Fruit fly (Drosophila melanogaster) whole organism, embryonic: Measurements from ENCODE around the gene ago.

Experiments used
- ATbp ChIP-seq: fragments of 200-800 bp; sonication (Bioruptor generic); optimal IDR thresholded peaks from 2 replicates; lab custom pipeline; 2017; ENCODE audit warnings: missing biosample characterization, mild to moderate bottlenecking, missing genetic modification characterization, missing genetic modification reagents
- Atf-2 ChIP-seq: fragments of 200-800 bp; sonication (Bioruptor generic); optimal IDR thresholded peaks from 2 replicates; lab custom pipeline; 2016; ENCODE audit warnings: missing biosample characterization, missing genetic modification characterization
- BEAF-32 ChIP-seq: fragments of 200-800 bp; sonication (Bioruptor generic); optimal IDR thresholded peaks from 3 replicates; lab custom pipeline; 2017; ENCODE audit warnings: missing biosample characterization, missing genetic modification characterization, mild to moderate bottlenecking, moderate library complexity, missing genetic modification reagents
- Bgb ChIP-seq: fragments of 200-800 bp; sonication (Bioruptor generic); IDR thresholded peaks from 2 replicates; pipeline ENCODE4 v1.3.6; 2022; ENCODE audit warnings: missing biosample characterization, missing genetic modification characterization; ENCODE audit not compliant: partially characterized antibody
- CG10543 ChIP-seq: fragments of 200-800 bp; sonication (Bioruptor generic); optimal IDR thresholded peaks from 3 replicates; lab custom pipeline; 2017; ENCODE audit warnings: missing biosample characterization, mild to moderate bottlenecking, missing genetic modification characterization, moderate library complexity
- CG10565 ChIP-seq: fragments of 200-800 bp; sonication (Bioruptor generic); optimal IDR thresholded peaks from 3 replicates; lab custom pipeline; 2016; ENCODE audit warnings: missing biosample characterization, mild to moderate bottlenecking, missing genetic modification characterization
- CG10959 ChIP-seq: fragments of 200-800 bp; sonication (Bioruptor generic); IDR thresholded peaks from 2 replicates; pipeline ENCODE4 v1.3.6; 2022; ENCODE audit warnings: missing biosample characterization, missing genetic modification characterization
- CG11247 ChIP-seq: fragments of 200-800 bp; sonication (Bioruptor generic); IDR thresholded peaks from 2 replicates; pipeline ENCODE4 v1.3.6; 2022; ENCODE audit warnings: missing biosample characterization, missing genetic modification characterization
- CG12769 ChIP-seq: fragments of 200-800 bp; sonication (Bioruptor generic); optimal IDR thresholded peaks from 2 replicates; lab custom pipeline; 2019; ENCODE audit warnings: missing biosample characterization, mild to moderate bottlenecking, missing genetic modification characterization, moderate library complexity
- CG16813 ChIP-seq: fragments of 200-800 bp; sonication (Bioruptor generic); IDR thresholded peaks from 3 replicates; pipeline ENCODE4 v1.3.6; 2022; ENCODE audit warnings: missing biosample characterization, missing genetic modification characterization; ENCODE audit not compliant: partially characterized antibody
- CG17612 ChIP-seq: fragments of 200-800 bp; sonication (Bioruptor generic); IDR thresholded peaks from 2 replicates; pipeline ENCODE4 v1.3.6; 2022; ENCODE audit warnings: missing biosample characterization, missing genetic modification characterization
- CG30403 ChIP-seq: fragments of 200-800 bp; sonication (Bioruptor generic); optimal IDR thresholded peaks from 3 replicates; lab custom pipeline; 2016; ENCODE audit warnings: missing biosample characterization, missing genetic modification characterization
- CG3281 ChIP-seq: fragments of 200-800 bp; sonication (Bioruptor generic); optimal IDR thresholded peaks from 3 replicates; lab custom pipeline; 2017; ENCODE audit warnings: missing biosample characterization, mild to moderate bottlenecking, missing genetic modification characterization
- CG3995 ChIP-seq: fragments of 200-800 bp; sonication (Bioruptor generic); optimal IDR thresholded peaks from 3 replicates; lab custom pipeline; 2016; ENCODE audit warnings: missing biosample characterization, missing genetic modification characterization
- CG4328 ChIP-seq: fragments of 200-800 bp; sonication (Bioruptor generic); optimal IDR thresholded peaks from 3 replicates; lab custom pipeline; 2017; ENCODE audit warnings: missing biosample characterization, missing genetic modification reagents, missing genetic modification characterization
- CG4424 ChIP-seq: fragments of 200-800 bp; sonication (Bioruptor generic); optimal IDR thresholded peaks from 3 replicates; lab custom pipeline; 2016; ENCODE audit warnings: missing biosample characterization, missing genetic modification characterization
- CG5245 ChIP-seq: fragments of 200-800 bp; sonication (Bioruptor generic); optimal IDR thresholded peaks from 3 replicates; lab custom pipeline; 2016; ENCODE audit warnings: missing biosample characterization, missing genetic modification characterization
- CG6689 ChIP-seq: fragments of 200-800 bp; sonication (Bioruptor generic); IDR thresholded peaks from 2 replicates; pipeline ENCODE4 v1.3.6; 2022; ENCODE audit warnings: missing biosample characterization, missing genetic modification characterization
- CG7372 ChIP-seq: fragments of 200-800 bp; sonication (Bioruptor generic); IDR thresholded peaks from 2 replicates; pipeline ENCODE4 v1.3.6; 2022; ENCODE audit warnings: missing biosample characterization, missing genetic modification characterization
- CG9215 ChIP-seq: fragments of 200-800 bp; sonication (Bioruptor generic); IDR thresholded peaks from 2 replicates; pipeline ENCODE4 v1.3.6; 2022; ENCODE audit warnings: missing biosample characterization, missing genetic modification characterization
- CG9437 ChIP-seq: fragments of 200-800 bp; sonication (Bioruptor generic); optimal IDR thresholded peaks from 2 replicates; lab custom pipeline; 2018; ENCODE audit warnings: missing biosample characterization, mild to moderate bottlenecking, missing genetic modification characterization
- D19A ChIP-seq: fragments of 200-800 bp; optimal IDR thresholded peaks from 3 replicates; lab custom pipeline; 2019; ENCODE audit warnings: missing biosample characterization, mild to moderate bottlenecking, missing genetic modification characterization, moderate library complexity
- Drgx ChIP-seq: fragments of 200-800 bp; sonication (Bioruptor generic); IDR thresholded peaks from 2 replicates; pipeline ENCODE4 v1.3.6; 2022; ENCODE audit warnings: missing biosample characterization, missing genetic modification characterization
- E2f2 ChIP-seq: fragments of 200-800 bp; sonication (Bioruptor generic); IDR thresholded peaks from 2 replicates; pipeline ENCODE4 v1.3.6; 2022; ENCODE audit warnings: missing biosample characterization, missing genetic modification characterization
- Eip74EF ChIP-seq, 2 experiments: fragments of 200-800 bp in 1 of 2; fragments of >200 bp in 1 of 2; sonication (Bioruptor generic) in 1 of 2; optimal IDR thresholded peaks; 2 replicates each; lab custom pipeline; 2017 to 2019; ENCODE audit warnings: missing biosample characterization in 2 of 2, missing genetic modification characterization in 2 of 2, mild to moderate bottlenecking in 1 of 2, moderate library complexity in 1 of 2
- Ets65A ChIP-seq: fragments of 200-800 bp; sonication (Bioruptor generic); peaks from one replicate; lab custom pipeline; 2016; ENCODE audit warnings: missing biosample characterization, missing genetic modification characterization
- HmgZ ChIP-seq: fragments of 200-800 bp; sonication (Bioruptor generic); optimal IDR thresholded peaks from 2 replicates; lab custom pipeline; 2018; ENCODE audit warnings: missing biosample characterization, mild to moderate bottlenecking, missing genetic modification characterization
- Hr3 ChIP-seq: fragments of 200-800 bp; sonication (Bioruptor generic); optimal IDR thresholded peaks from 3 replicates; lab custom pipeline; 2016; ENCODE audit warnings: missing biosample characterization, missing genetic modification characterization
- Med ChIP-seq: fragments of 200-800 bp; sonication (Bioruptor generic); peaks from one replicate; lab custom pipeline; 2016; ENCODE audit warnings: missing biosample characterization, missing genetic modification characterization, mild to moderate bottlenecking, inconsistent platforms, moderate library complexity
- Pdp1 ChIP-seq, 2 experiments: fragments of 200-800 bp; sonication (Bioruptor generic); optimal IDR thresholded peaks; 3 replicates each; lab custom pipeline; 2016; ENCODE audit warnings: missing biosample characterization in 2 of 2, missing genetic modification characterization in 2 of 2, mild to moderate bottlenecking in 1 of 2, moderate library complexity in 1 of 2
- Rx ChIP-seq: fragments of 200-800 bp; sonication (Bioruptor generic); IDR thresholded peaks from 2 replicates; pipeline ENCODE4 v1.3.6; 2022; ENCODE audit warnings: missing biosample characterization, missing genetic modification characterization
- TFAM ChIP-seq: fragments of 200-800 bp; sonication (Bioruptor generic); optimal IDR thresholded peaks from 2 replicates; lab custom pipeline; 2017; ENCODE audit warnings: missing biosample characterization, missing genetic modification characterization, inconsistent platforms
- Tbp ChIP-seq: fragments of >200 bp; optimal IDR thresholded peaks from 2 replicates; lab custom pipeline; 2018; ENCODE audit warnings: missing biosample characterization, missing genetic modification characterization
- Usf ChIP-seq: fragments of 200-800 bp; sonication (Bioruptor generic); optimal IDR thresholded peaks from 2 replicates; lab custom pipeline; 2017; ENCODE audit warnings: missing genotype, missing biosample characterization, missing genetic modification characterization
- bbx ChIP-seq: fragments of 200-800 bp; sonication (Bioruptor generic); IDR thresholded peaks from 2 replicates; pipeline ENCODE4 v1.3.6; 2022; ENCODE audit warnings: missing biosample characterization, missing genetic modification characterization; ENCODE audit not compliant: partially characterized antibody
- cato ChIP-seq: fragments of 200-800 bp; sonication (Bioruptor generic); optimal IDR thresholded peaks from 2 replicates; lab custom pipeline; 2016; ENCODE audit warnings: missing biosample characterization, missing genetic modification characterization, borderline replicate concordance
- chinmo ChIP-seq: fragments of 200-800 bp; sonication (Bioruptor generic); IDR thresholded peaks from 4 replicates; pipeline ENCODE4 v1.3.6; 2022; ENCODE audit warnings: missing biosample characterization, missing genetic modification characterization; ENCODE audit not compliant: partially characterized antibody
- dati ChIP-seq: fragments of 200-800 bp; sonication (Bioruptor generic); IDR thresholded peaks from 2 replicates; pipeline ENCODE4 v1.3.6; 2022; ENCODE audit warnings: missing biosample characterization, missing genetic modification characterization
- jigr1 ChIP-seq: fragments of 200-800 bp; sonication (Bioruptor generic); IDR thresholded peaks from 3 replicates; pipeline ENCODE4 v1.3.6; 2022; ENCODE audit warnings: missing biosample characterization, missing genetic modification characterization
- knrl ChIP-seq: fragments of 200-800 bp; sonication (Bioruptor generic); IDR thresholded peaks from 3 replicates; pipeline ENCODE4 v1.3.6; 2022; ENCODE audit warnings: missing biosample characterization, missing genetic modification characterization; ENCODE audit not compliant: partially characterized antibody
- lov ChIP-seq, 2 experiments: fragments of 200-800 bp in 1 of 2; fragments of >200 bp in 1 of 2; sonication (Bioruptor generic) in 1 of 2; IDR thresholded peaks in 1 of 2; optimal IDR thresholded peaks in 1 of 2; 2 replicates in 1 of 2; 3 replicates in 1 of 2; pipeline versions ENCODE4 v1.3.6 to Lab custom; 2017 to 2022; ENCODE audit warnings: missing biosample characterization in 1 of 2, missing genetic modification characterization in 1 of 2
- nmo ChIP-seq: fragments of 200-800 bp; sonication (Bioruptor generic); optimal IDR thresholded peaks from 2 replicates; lab custom pipeline; 2018; ENCODE audit warnings: missing biosample characterization, mild to moderate bottlenecking, missing genetic modification characterization, moderate library complexity
- otp ChIP-seq: fragments of 200-800 bp; sonication (Bioruptor generic); IDR thresholded peaks from 3 replicates; pipeline ENCODE4, ENCODE4 v1.3.6; 2022; ENCODE audit warnings: missing biosample characterization, missing genetic modification characterization
- repo ChIP-seq: fragments of 200-800 bp; sonication (Bioruptor generic); optimal IDR thresholded peaks from 2 replicates; lab custom pipeline; 2016; ENCODE audit warnings: missing biosample characterization, missing genetic modification characterization
- rib ChIP-seq: fragments of 200-800 bp; sonication (Bioruptor generic); IDR thresholded peaks from 2 replicates; pipeline ENCODE4 v1.3.6; 2022; ENCODE audit warnings: missing biosample characterization, missing genetic modification characterization
- sisA ChIP-seq: fragments of 200-800 bp; sonication (Bioruptor generic); IDR thresholded peaks from 2 replicates; pipeline ENCODE4 v1.3.6; 2022; ENCODE audit warnings: missing biosample characterization, missing genetic modification characterization
- slbo ChIP-seq: fragments of 200-800 bp; sonication (Bioruptor generic); IDR thresholded peaks from 2 replicates; pipeline ENCODE4 v1.3.6; 2022; ENCODE audit warnings: missing biosample characterization, missing genetic modification characterization
- slp2 ChIP-seq: fragments of 200-800 bp; sonication (Bioruptor generic); optimal IDR thresholded peaks from 2 replicates; lab custom pipeline; 2016; ENCODE audit warnings: missing biosample characterization, missing genetic modification characterization
- sna ChIP-seq: fragments of 200-800 bp; sonication (Bioruptor generic); IDR thresholded peaks from 2 replicates; pipeline ENCODE4 v1.3.6; 2022; ENCODE audit warnings: missing biosample characterization, missing genetic modification characterization; ENCODE audit not compliant: partially characterized antibody
- sr ChIP-seq: fragments of 200-800 bp; sonication (Bioruptor generic); IDR thresholded peaks from 3 replicates; pipeline ENCODE4 v1.3.6; 2022; ENCODE audit warnings: missing biosample characterization, missing genetic modification characterization
- z ChIP-seq: fragments of 200-800 bp; sonication (Bioruptor generic); IDR thresholded peaks from 3 replicates; pipeline ENCODE4 v1.3.6; 2022; ENCODE audit warnings: missing biosample characterization, missing genetic modification characterization

Gene ago

DNA sequence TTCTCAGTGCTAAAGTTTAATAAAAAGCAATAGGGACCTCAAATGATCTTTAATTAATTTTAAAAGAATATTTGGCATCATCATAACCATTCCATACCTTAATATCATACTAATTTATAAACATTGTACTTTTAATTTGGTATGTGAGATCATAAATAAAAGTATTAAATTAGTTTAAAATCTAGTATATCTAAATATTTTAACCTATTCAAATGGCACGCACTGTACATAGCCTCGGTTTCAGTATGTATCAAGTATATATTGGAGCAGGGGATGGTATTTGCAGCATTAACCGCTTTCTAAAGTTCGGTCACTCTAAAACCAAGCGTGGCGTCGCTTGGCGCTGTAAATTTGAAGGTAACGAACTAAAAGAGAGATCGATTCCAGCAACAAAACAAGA is 11.7 kb downstream of the ago start, which contains the start of gene pav (continued):
- TF ChIP-seq HmgZ (tag; lab: Kevin White, UChicago) (peak; percentile 72), sna (GFP tag; lab: Robert Waterston, UW) (no peak), Atf-2 (GFP tag; lab: Kevin White, UChicago) (no peak), Usf (no peak), sr (no peak), Ets65A (GFP tag; lab: Kevin White, UChicago) (no peak), CG10565 (GFP tag; lab: Kevin White, UChicago) (no peak), nmo (GFP tag; lab: Kevin White, UChicago) (peak; percentile 60), cato (no peak), chinmo (no peak), jigr1 (GFP tag; lab: Robert Waterston, UW) (no peak), TFAM (GFP tag; lab: Kevin White, UChicago) (no peak), dati (GFP tag; lab: Robert Waterston, UW) (no peak), sisA (GFP tag; lab: Robert Waterston, UW) (0 out of 2 replicates have a peak, but pooled peaks have one; percentile 33), bbx (GFP tag; lab: Robert Waterston, UW) (no peak), CG10959 (GFP tag; lab: Robert Waterston, UW) (no peak), otp (GFP tag; lab: Robert Waterston, UW) (no peak; the same call in 2 of the 3 replicates), ATbp (GFP tag; lab: Kevin White, UChicago) (no peak), slp2 (GFP tag; lab: Kevin White, UChicago) (no peak), CG4328 (GFP tag; lab: Kevin White, UChicago) (no peak), D19A (tag; lab: Kevin White, UChicago) (peak; percentile 61), CG5245 (GFP tag; lab: Kevin White, UChicago) (no peak), CG16813 (no peak), CG9215 (GFP tag; lab: Robert Waterston, UW) (no peak), CG11247 (no peak), E2f2 (GFP tag; lab: Robert Waterston, UW) (peak; percentile 93), BEAF-32 (peak; percentile 47), slbo (peak; percentile 40; the same call in 1 of the 2 replicates), Hr3 (GFP tag; lab: Kevin White, UChicago) (peak; percentile 18), knrl (GFP tag; lab: Robert Waterston, UW) (no peak; the same call in 2 of the 3 replicates), CG30403 (peak; percentile 54), rib (GFP tag; lab: Robert Waterston, UW) (no peak), Bgb (GFP tag; lab: Robert Waterston, UW) (no peak), CG3281 (GFP tag; lab: Kevin White, UChicago) (no peak), lov (optimal IDR thresholded peaks at IDR 0.05; lab: Kevin White, UChicago) (no peak), lov (GFP tag; IDR thresholded peaks at IDR 0.05; lab: Robert Waterston, UW) (no peak), Eip74EF (GFP tag; optimal IDR thresholded peaks at IDR 0.05; lab: Kevin White, UChicago) (no peak), Tbp (GFP tag; lab: Kevin White, UChicago) (no peak), z (no peak), CG6689 (GFP tag; lab: Robert Waterston, UW) (peak; percentile 4; the same call in 1 of the 2 replicates), CG12769 (no peak), Med (GFP tag; lab: Kevin White, UChicago) (no peak), Rx (GFP tag; lab: Robert Waterston, UW) (peak; percentile 8; the same call in 1 of the 2 replicates), Drgx (GFP tag; lab: Robert Waterston, UW) (peak; percentile 54), CG7372 (GFP tag; lab: Robert Waterston, UW) (peak; percentile 58), CG17612 (GFP tag; lab: Robert Waterston, UW) (no peak), CG10543 (GFP tag; lab: Kevin White, UChicago) (no peak), Pdp1 (GFP tag; optimal IDR thresholded peaks at IDR 0.05; lab: Kevin White, UChicago) (no peak), CG9437 (GFP tag; lab: Kevin White, UChicago) (no peak), CG3995 (GFP tag; lab: Kevin White, UChicago) (peak; percentile 5), CG4424 (GFP tag; lab: Kevin White, UChicago) (no peak), repo (GFP tag; lab: Kevin White, UChicago) (no peak)
